Fruit fly (Drosophila melanogaster) whole organism, embryonic: Measurements from ENCODE around the gene aop.

Source experiments
- Atf-2 ChIP-seq: fragments of 200-800 bp; sonication (Bioruptor generic); optimal IDR thresholded peaks from 2 replicates; lab custom pipeline; 2016; ENCODE audit warnings: missing biosample characterization, missing genetic modification characterization
- CG10462 ChIP-seq: fragments of 200-800 bp; sonication (Bioruptor generic); optimal IDR thresholded peaks from 2 replicates; lab custom pipeline; 2016; ENCODE audit warnings: missing biosample characterization, missing genetic modification characterization
- CG14860 ChIP-seq: fragments of 200-800 bp; sonication (Bioruptor generic); IDR thresholded peaks from 3 replicates; pipeline ENCODE4 v1.3.6; 2022; ENCODE audit warnings: missing biosample characterization, missing genetic modification characterization; ENCODE audit not compliant: partially characterized antibody
- CG14965 ChIP-seq: fragments of 200-800 bp; sonication (Bioruptor generic); optimal IDR thresholded peaks from 2 replicates; lab custom pipeline; 2016; ENCODE audit warnings: missing biosample characterization, missing genetic modification characterization, borderline replicate concordance
- CG15601 ChIP-seq: fragments of 200-800 bp; sonication (Bioruptor generic); optimal IDR thresholded peaks from 3 replicates; lab custom pipeline; 2019; ENCODE audit warnings: missing biosample characterization, mild to moderate bottlenecking, missing genetic modification characterization, moderate library complexity
- CG16813 ChIP-seq: fragments of 200-800 bp; sonication (Bioruptor generic); IDR thresholded peaks from 3 replicates; pipeline ENCODE4 v1.3.6; 2022; ENCODE audit warnings: missing biosample characterization, missing genetic modification characterization; ENCODE audit not compliant: partially characterized antibody
- CG2129 ChIP-seq: fragments of 200-800 bp; sonication (Bioruptor generic); IDR thresholded peaks from 2 replicates; pipeline ENCODE4 v1.3.6; 2022; ENCODE audit warnings: missing biosample characterization, missing genetic modification characterization; ENCODE audit not compliant: partially characterized antibody
- CG31224 ChIP-seq: fragments of 200-800 bp; sonication (Bioruptor generic); IDR thresholded peaks from 2 replicates; pipeline ENCODE4 v1.3.6; 2022; ENCODE audit warnings: missing biosample characterization, missing genetic modification characterization
- CG34224 ChIP-seq: fragments of 200-800 bp; sonication (Bioruptor generic); IDR thresholded peaks from 3 replicates; pipeline ENCODE4 v1.3.6; 2022; ENCODE audit warnings: missing biosample characterization, missing genetic modification characterization; ENCODE audit not compliant: partially characterized antibody
- CG8478 ChIP-seq: fragments of >200 bp; optimal IDR thresholded peaks from 2 replicates; lab custom pipeline; 2018
- CG8944 ChIP-seq: fragments of 200-800 bp; sonication (Bioruptor generic); optimal IDR thresholded peaks from 3 replicates; lab custom pipeline; 2016; ENCODE audit warnings: missing biosample characterization, missing genetic modification characterization
- CG9215 ChIP-seq: fragments of 200-800 bp; sonication (Bioruptor generic); IDR thresholded peaks from 2 replicates; pipeline ENCODE4 v1.3.6; 2022; ENCODE audit warnings: missing biosample characterization, missing genetic modification characterization
- CG9817 ChIP-seq: fragments of 200-800 bp; sonication (Bioruptor generic); optimal IDR thresholded peaks from 2 replicates; lab custom pipeline; 2018; ENCODE audit warnings: missing biosample characterization, mild to moderate bottlenecking, missing genetic modification characterization, moderate library complexity
- Doc2 ChIP-seq: fragments of 200-800 bp; sonication (Bioruptor generic); IDR thresholded peaks from 2 replicates; pipeline ENCODE4 v1.3.6; 2022; ENCODE audit warnings: missing biosample characterization, missing genetic modification characterization
- Fer3 ChIP-seq: fragments of 200-800 bp; sonication (Bioruptor generic); optimal IDR thresholded peaks from 2 replicates; lab custom pipeline; 2018; ENCODE audit warnings: missing biosample characterization, mild to moderate bottlenecking, missing genetic modification characterization, moderate library complexity
- Gsc ChIP-seq: fragments of 200-800 bp; sonication (Bioruptor generic); IDR thresholded peaks from 2 replicates; pipeline ENCODE4 v1.3.6; 2022; ENCODE audit warnings: missing biosample characterization, missing genetic modification characterization
- Hey ChIP-seq: fragments of 200-800 bp; sonication (Bioruptor generic); optimal IDR thresholded peaks from 3 replicates; lab custom pipeline; 2018; ENCODE audit warnings: missing biosample characterization, mild to moderate bottlenecking, missing genetic modification characterization
- HmgD ChIP-seq: fragments of 200-800 bp; sonication (Bioruptor generic); optimal IDR thresholded peaks from 3 replicates; lab custom pipeline; 2016; ENCODE audit warnings: missing biosample characterization, missing genetic modification characterization
- Hr51 ChIP-seq, 2 experiments: fragments of 200-800 bp; sonication (Bioruptor generic); optimal IDR thresholded peaks; 2 replicates in 1 of 2; 3 replicates in 1 of 2; lab custom pipeline; 2016 to 2018; ENCODE audit warnings: missing biosample characterization in 2 of 2, missing genetic modification characterization in 2 of 2, mild to moderate bottlenecking in 1 of 2, moderate library complexity in 1 of 2
- Hr78 ChIP-seq, 2 experiments: fragments of 200-800 bp in 1 of 2; fragments of >200 bp in 1 of 2; sonication (Bioruptor generic) in 1 of 2; optimal IDR thresholded peaks; 2 replicates each; lab custom pipeline; 2017 to 2019; ENCODE audit warnings: missing biosample characterization in 2 of 2, missing genetic modification characterization in 2 of 2, mild to moderate bottlenecking in 1 of 2, moderate library complexity in 1 of 2
- Hsf ChIP-seq: fragments of 200-800 bp; sonication (Bioruptor generic); optimal IDR thresholded peaks from 3 replicates; lab custom pipeline; 2016; ENCODE audit warnings: missing biosample characterization, missing genetic modification characterization
- Kr ChIP-seq: fragments of 200-800 bp; sonication (Bioruptor generic); optimal IDR thresholded peaks from 2 replicates; lab custom pipeline; 2017; ENCODE audit warnings: missing biosample characterization, mild to moderate bottlenecking, missing genetic modification characterization
- NC2β ChIP-seq: fragments of 200-800 bp; sonication (Bioruptor generic); optimal IDR thresholded peaks from 2 replicates; lab custom pipeline; 2016; ENCODE audit warnings: missing biosample characterization, missing genetic modification characterization
- NFAT ChIP-seq: fragments of 200-800 bp; sonication (Bioruptor generic); IDR thresholded peaks from 2 replicates; pipeline ENCODE4 v1.3.6; 2022; ENCODE audit warnings: missing biosample characterization, missing genetic modification characterization
- Nf-YC ChIP-seq: fragments of 200-800 bp; optimal IDR thresholded peaks from 3 replicates; lab custom pipeline; 2019; ENCODE audit warnings: missing biosample characterization, mild to moderate bottlenecking, missing genetic modification characterization, moderate library complexity
- Oaz ChIP-seq: fragments of 200-800 bp; sonication (Bioruptor generic); IDR thresholded peaks from 2 replicates; pipeline ENCODE4 v1.3.6; 2022; ENCODE audit warnings: missing biosample characterization, missing genetic modification characterization
- Optix ChIP-seq: fragments of 200-800 bp; sonication (Bioruptor generic); IDR thresholded peaks from 3 replicates; pipeline ENCODE4 v1.3.6; 2022; ENCODE audit warnings: missing biosample characterization, missing genetic modification characterization
- PHDP ChIP-seq: fragments of 200-800 bp; sonication (Bioruptor generic); optimal IDR thresholded peaks from 3 replicates; lab custom pipeline; 2018; ENCODE audit warnings: missing biosample characterization, mild to moderate bottlenecking, missing genetic modification characterization, moderate library complexity
- Poxn ChIP-seq: fragments of 200-800 bp; sonication (Bioruptor generic); IDR thresholded peaks from 2 replicates; pipeline ENCODE4 v1.3.6; 2022; ENCODE audit warnings: missing biosample characterization, missing genetic modification characterization
- Rfx ChIP-seq: fragments of 200-800 bp; sonication (Bioruptor generic); IDR thresholded peaks from 2 replicates; pipeline ENCODE4 v1.3.6; 2022; ENCODE audit warnings: missing biosample characterization, missing genetic modification characterization
- Rx ChIP-seq: fragments of 200-800 bp; sonication (Bioruptor generic); IDR thresholded peaks from 2 replicates; pipeline ENCODE4 v1.3.6; 2022; ENCODE audit warnings: missing biosample characterization, missing genetic modification characterization
- Scr ChIP-seq: fragments of 200-800 bp; sonication (Bioruptor generic); IDR thresholded peaks from 2 replicates; pipeline ENCODE4 v1.3.6; 2022; ENCODE audit warnings: missing biosample characterization, missing genetic modification characterization; ENCODE audit not compliant: partially characterized antibody
- Six4 ChIP-seq: fragments of 200-800 bp; sonication (Bioruptor generic); optimal IDR thresholded peaks from 2 replicates; lab custom pipeline; 2016; ENCODE audit warnings: missing biosample characterization, missing genetic modification characterization
- Trl ChIP-seq, 3 experiments: fragments of >200 bp in 2 of 3; fragments of 200-800 bp in 1 of 3; sonication (Bioruptor generic) in 1 of 3; optimal IDR thresholded peaks; 2 replicates in 1 of 3; 3 replicates in 2 of 3; lab custom pipeline; 2016 to 2017; ENCODE audit warnings: missing biosample characterization in 1 of 3, missing genetic modification characterization in 1 of 3
- bbx ChIP-seq: fragments of 200-800 bp; sonication (Bioruptor generic); IDR thresholded peaks from 2 replicates; pipeline ENCODE4 v1.3.6; 2022; ENCODE audit warnings: missing biosample characterization, missing genetic modification characterization; ENCODE audit not compliant: partially characterized antibody
- bcd ChIP-seq: fragments of 200-800 bp; sonication (Bioruptor generic); optimal IDR thresholded peaks from 2 replicates; lab custom pipeline; 2017; ENCODE audit warnings: missing biosample characterization, mild to moderate bottlenecking, missing genetic modification characterization
- cas ChIP-seq: fragments of 200-800 bp; sonication (Bioruptor generic); IDR thresholded peaks from 2 replicates; pipeline ENCODE4 v1.3.6; 2022; ENCODE audit warnings: missing biosample characterization, missing genetic modification characterization
- cg ChIP-seq: fragments of 200-800 bp; sonication (Bioruptor generic); optimal IDR thresholded peaks from 3 replicates; lab custom pipeline; 2019; ENCODE audit warnings: missing biosample characterization, mild to moderate bottlenecking, missing genetic modification characterization, moderate library complexity
- danr ChIP-seq: fragments of 200-800 bp; sonication (Bioruptor generic); IDR thresholded peaks from 2 replicates; pipeline ENCODE4 v1.3.6; 2022; ENCODE audit warnings: missing biosample characterization, missing genetic modification characterization
- fd102C ChIP-seq: fragments of 200-800 bp; sonication (Bioruptor generic); optimal IDR thresholded peaks from 2 replicates; lab custom pipeline; 2018; ENCODE audit warnings: missing biosample characterization, mild to moderate bottlenecking, missing genetic modification characterization, moderate library complexity
- gem ChIP-seq: fragments of 200-800 bp; sonication (Bioruptor generic); optimal IDR thresholded peaks from 2 replicates; lab custom pipeline; 2019; ENCODE audit warnings: missing biosample characterization, mild to moderate bottlenecking, missing genetic modification characterization, moderate library complexity
- grn ChIP-seq: fragments of 200-800 bp; sonication (Bioruptor generic); optimal IDR thresholded peaks from 3 replicates; lab custom pipeline; 2017; ENCODE audit warnings: missing biosample characterization, missing genetic modification characterization
- gt ChIP-seq: fragments of 200-800 bp; sonication (Bioruptor generic); IDR thresholded peaks from 2 replicates; pipeline ENCODE4 v1.3.6; 2022; ENCODE audit warnings: missing biosample characterization, missing genetic modification characterization
- lmd ChIP-seq: fragments of 200-800 bp; sonication (Bioruptor generic); IDR thresholded peaks from 2 replicates; pipeline ENCODE4 v1.3.6; 2022; ENCODE audit warnings: missing biosample characterization, missing genetic modification characterization
- mld ChIP-seq: fragments of 200-800 bp; sonication (Bioruptor generic); IDR thresholded peaks from 3 replicates; pipeline ENCODE4 v1.3.6; 2022; ENCODE audit warnings: missing biosample characterization, missing genetic modification characterization; ENCODE audit not compliant: partially characterized antibody
- sd ChIP-seq: fragments of 200-800 bp; sonication (Bioruptor generic); optimal IDR thresholded peaks from 3 replicates; lab custom pipeline; 2018; ENCODE audit warnings: missing biosample characterization, mild to moderate bottlenecking, missing genetic modification characterization, moderate library complexity
- tio ChIP-seq: fragments of 200-800 bp; sonication (Bioruptor generic); optimal IDR thresholded peaks from 2 replicates; lab custom pipeline; 2017; ENCODE audit warnings: missing biosample characterization, missing genetic modification characterization, inconsistent platforms
- vfl ChIP-seq: fragments of 200-800 bp; sonication (Bioruptor generic); optimal IDR thresholded peaks from 2 replicates; lab custom pipeline; 2016; ENCODE audit warnings: missing biosample characterization, missing genetic modification characterization
- wor ChIP-seq: fragments of 200-800 bp; sonication (Bioruptor generic); IDR thresholded peaks from 2 replicates; pipeline ENCODE4 v1.3.6; 2022; ENCODE audit warnings: missing biosample characterization, missing genetic modification characterization

The aop gene

dm6 chr2L:2175930-2176643, 2.5 kb downstream of the aop start (continued):
- TF ChIP-seq CG14860 (GFP tag; lab: Robert Waterston, UW) (no peak), CG31224 (GFP tag; lab: Robert Waterston, UW) (peak; percentile 50), mld (GFP tag; lab: Robert Waterston, UW) (no peak), Hr78 (GFP tag; optimal IDR thresholded peaks at IDR 0.05; lab: Kevin White, UChicago) (no peak), CG2129 (no peak), danr (GFP tag; lab: Robert Waterston, UW) (no peak), HmgD (GFP tag; lab: Kevin White, UChicago) (no peak), Nf-YC (tag; lab: Kevin White, UChicago) (peak; percentile 22), CG10462 (no peak), Oaz (GFP tag; lab: Robert Waterston, UW) (no peak), cas (GFP tag; lab: Robert Waterston, UW) (no peak), CG8478 (lab: Kevin White, UChicago) (no peak), Hr51 (GFP tag; optimal IDR thresholded peaks at IDR 0.05; lab: Kevin White, UChicago) (peak in 1 of 2 experiments; percentile 77), Gsc (GFP tag; lab: Robert Waterston, UW) (no peak), tio (peak; percentile 50), CG8944 (GFP tag; lab: Kevin White, UChicago) (no peak), NFAT (GFP tag; lab: Robert Waterston, UW) (peak; percentile 62), Scr (GFP tag; lab: Robert Waterston, UW) (no peak), CG16813 (GFP tag; lab: Robert Waterston, UW) (no peak), vfl (no peak), gem (tag; lab: Kevin White, UChicago) (peak; percentile 79), gt (no peak), grn (GFP tag; lab: Kevin White, UChicago) (no peak), Rfx (GFP tag; lab: Robert Waterston, UW) (no peak; the same call in none of the 2 replicates), CG9215 (peak; percentile 33), Atf-2 (GFP tag; lab: Kevin White, UChicago) (no peak), cg (GFP tag; lab: Kevin White, UChicago) (no peak), Trl (optimal IDR thresholded peaks at IDR 0.05; lab: Kevin White, UChicago) (no peak), Trl (GFP tag; optimal IDR thresholded peaks at IDR 0.05; lab: Kevin White, UChicago) (no peak), CG34224 (GFP tag; lab: Robert Waterston, UW) (no peak), CG14965 (GFP tag; lab: Kevin White, UChicago) (no peak), sd (no peak), PHDP (tag; lab: Kevin White, UChicago) (peak; percentile 70), lmd (peak; percentile 48), fd102C (no peak), CG9817 (tag; lab: Kevin White, UChicago) (peak; percentile 53), NC2β (GFP tag; lab: Kevin White, UChicago) (no peak), CG15601 (peak; percentile 2), Doc2 (GFP tag; lab: Robert Waterston, UW) (no peak), Kr (no peak), bcd (GFP tag; lab: Kevin White, UChicago) (peak; percentile 46), Rx (GFP tag; lab: Robert Waterston, UW) (no peak), wor (GFP tag; lab: Robert Waterston, UW) (0 out of 2 replicates have a peak, but pooled peaks have one; percentile 28), Hsf (peak; percentile 40), Optix (GFP tag; lab: Robert Waterston, UW) (no peak), Poxn (GFP tag; lab: Robert Waterston, UW) (no peak), Hey (tag; lab: Kevin White, UChicago) (no peak), Six4 (GFP tag; lab: Kevin White, UChicago) (no peak), bbx (GFP tag; lab: Robert Waterston, UW) (no peak), Fer3 (peak; percentile 68)
